Worm (Caenorhabditis elegans): ENCODE measurements around the gene B0353.1.
A peak's percentile ranks its signal among the peaks of the same experiment; 100 is the strongest.

The B0353.1 gene

ce11 chrIII:598168-598567, 42.4 kb downstream of the B0353.1 start:
- TF ChIP-seq ztf-7 (tag; optimal IDR thresholded peaks at IDR 0.05) (no peak), nhr-102 (tag; optimal IDR thresholded peaks at IDR 0.05) (no peak), nhr-11 (tag; optimal IDR thresholded peaks at IDR 0.05) (no peak), ceh-62 (tag; optimal IDR thresholded peaks at IDR 0.05) (no peak), mes-2 (tag; optimal IDR thresholded peaks at IDR 0.05; ENCODE audit: poor library complexity, severe bottlenecking) (peak; percentile 50), snpc-1.2 (GFP tag; IDR thresholded peaks at IDR 0.05) (no peak), egl-27 (tag; optimal IDR thresholded peaks at IDR 0.05) (no peak), F37D6.2 (tag; optimal IDR thresholded peaks at IDR 0.05) (no peak), lir-3 (tag; optimal IDR thresholded peaks at IDR 0.05) (no peak), tra-1 (GFP tag; IDR thresholded peaks at IDR 0.05) (0 out of 2 replicates have a peak, but pooled peaks have one; percentile 6), unc-62 (GFP tag; optimal IDR thresholded peaks at IDR 0.05 in 1 of 2) (no peak), unc-62 (tag; optimal IDR thresholded peaks at IDR 0.05) (no peak), ceh-82 (tag; optimal IDR thresholded peaks at IDR 0.05) (no peak), F49E8.2 (tag; optimal IDR thresholded peaks at IDR 0.05; ENCODE audit: borderline replicate concordance) (no peak), unc-39 (tag; optimal IDR thresholded peaks at IDR 0.05) (no peak), nhr-42 (GFP tag; IDR thresholded peaks at IDR 0.05) (no peak), zag-1 (tag; optimal IDR thresholded peaks at IDR 0.05) (no peak), nhr-48 (tag; optimal IDR thresholded peaks at IDR 0.05) (no peak), ceh-44 (GFP tag; IDR thresholded peaks at IDR 0.05) (no peak), spr-1 (tag; optimal IDR thresholded peaks at IDR 0.05) (no peak), lin-13 (GFP tag; optimal IDR thresholded peaks at IDR 0.05) (no peak), nhr-6 (tag; optimal IDR thresholded peaks at IDR 0.05) (peak; percentile 31), ZK337.2 (GFP tag; IDR thresholded peaks at IDR 0.05) (no peak), rbr-2 (tag; optimal IDR thresholded peaks at IDR 0.05) (peak; percentile 59), aly-2 (tag; optimal IDR thresholded peaks at IDR 0.05) (no peak), set-16 (GFP tag; IDR thresholded peaks at IDR 0.05) (peak; percentile 53), daf-19 (GFP tag; conservative IDR thresholded peaks at IDR 0.05) (no peak), egl-43 (GFP tag; IDR thresholded peaks at IDR 0.05) (no peak), tag-97 (GFP tag; IDR thresholded peaks at IDR 0.05) (no peak), pha-4 (GFP tag; IDR thresholded peaks at IDR 0.05) (no peak), pha-4 (tag; optimal IDR thresholded peaks at IDR 0.05) (no peak), Y48G9A.11 (GFP tag; IDR thresholded peaks at IDR 0.05) (no peak), Y75B8A.6 (GFP tag; IDR thresholded peaks at IDR 0.05) (no peak), lin-39 (tag; optimal IDR thresholded peaks at IDR 0.05) (no peak), spr-3 (GFP tag; optimal IDR thresholded peaks at IDR 0.05) (no peak), pqm-1 (tag; optimal IDR thresholded peaks at IDR 0.05) (no peak), T20F7.1 (GFP tag; optimal IDR thresholded peaks at IDR 0.05) (no peak), dpl-1 (GFP tag; optimal IDR thresholded peaks at IDR 0.05) (no peak), nhr-77 (tag; optimal IDR thresholded peaks at IDR 0.05) (no peak), ZK546.5 (tag; optimal IDR thresholded peaks at IDR 0.05) (no peak), ceh-28 (tag; optimal IDR thresholded peaks at IDR 0.05) (peak; percentile 56), lin-1 (GFP tag; IDR thresholded peaks at IDR 0.05) (no peak), daf-16 (GFP tag; optimal IDR thresholded peaks at IDR 0.05) (no peak), daf-16 (tag; optimal IDR thresholded peaks at IDR 0.05) (no peak), jun-1 (tag; optimal IDR thresholded peaks at IDR 0.05) (no peak), fkh-10 (GFP tag; optimal IDR thresholded peaks at IDR 0.05) (no peak), lsy-2 (tag; optimal IDR thresholded peaks at IDR 0.05) (peak in 1 of 2 experiments; percentile 6), daf-8 (GFP tag; IDR thresholded peaks at IDR 0.05) (no peak), unc-130 (GFP tag; optimal IDR thresholded peaks at IDR 0.05) (no peak), ama-1 (optimal IDR thresholded peaks at IDR 0.05) (no peak), hif-1 (tag; optimal IDR thresholded peaks at IDR 0.05) (peak in 1 of 2 experiments; percentile 13), vab-7 (GFP tag; IDR thresholded peaks at IDR 0.05) (no peak), snpc-4 (tag; optimal IDR thresholded peaks at IDR 0.05) (no peak), ces-1 (GFP tag; optimal IDR thresholded peaks at IDR 0.05) (no peak)
